Fruit fly (Drosophila melanogaster) whole organism, embryonic: ENCODE measurements around the gene CG14082.

Experiments used
- Adf1 ChIP-seq: fragments of 200-800 bp; sonication (Bioruptor generic); IDR thresholded peaks from 2 replicates; pipeline ENCODE4 v1.3.6; 2022; ENCODE audit warnings: missing biosample characterization, missing genetic modification characterization
- Aef1 ChIP-seq: fragments of 200-800 bp; sonication (Bioruptor generic); IDR thresholded peaks from 3 replicates; pipeline ENCODE4 v1.3.6; 2022; ENCODE audit warnings: missing biosample characterization, missing genetic modification characterization
- Bgb ChIP-seq: fragments of 200-800 bp; sonication (Bioruptor generic); IDR thresholded peaks from 2 replicates; pipeline ENCODE4 v1.3.6; 2022; ENCODE audit warnings: missing biosample characterization, missing genetic modification characterization; ENCODE audit not compliant: partially characterized antibody
- CG10366 ChIP-seq: fragments of 200-800 bp; sonication (Bioruptor generic); IDR thresholded peaks from 2 replicates; pipeline ENCODE4 v1.3.6; 2022; ENCODE audit warnings: missing biosample characterization, missing genetic modification characterization
- CG10462 ChIP-seq: fragments of 200-800 bp; sonication (Bioruptor generic); optimal IDR thresholded peaks from 2 replicates; lab custom pipeline; 2016; ENCODE audit warnings: missing biosample characterization, missing genetic modification characterization
- CG10565 ChIP-seq: fragments of 200-800 bp; sonication (Bioruptor generic); optimal IDR thresholded peaks from 3 replicates; lab custom pipeline; 2016; ENCODE audit warnings: missing biosample characterization, mild to moderate bottlenecking, missing genetic modification characterization
- CG10654 ChIP-seq: fragments of 200-800 bp; sonication (Bioruptor generic); optimal IDR thresholded peaks from 2 replicates; lab custom pipeline; 2016; ENCODE audit warnings: missing biosample characterization, missing genetic modification characterization
- CG11560 ChIP-seq: fragments of 200-800 bp; sonication (Bioruptor generic); IDR thresholded peaks from 3 replicates; pipeline ENCODE4 v1.3.6; 2022; ENCODE audit warnings: missing biosample characterization, missing genetic modification characterization
- CG12299 ChIP-seq: fragments of 200-800 bp; sonication (Bioruptor generic); optimal IDR thresholded peaks from 2 replicates; lab custom pipeline; 2018; ENCODE audit warnings: missing biosample characterization, mild to moderate bottlenecking, missing genetic modification characterization
- CG13287 ChIP-seq: fragments of 200-800 bp; sonication (Bioruptor generic); IDR thresholded peaks from 2 replicates; pipeline ENCODE4 v1.3.6; 2022; ENCODE audit warnings: missing biosample characterization, missing genetic modification characterization; ENCODE audit not compliant: partially characterized antibody
- CG14014 ChIP-seq: fragments of 200-800 bp; sonication (Bioruptor generic); IDR thresholded peaks from 2 replicates; pipeline ENCODE4 v1.3.6; 2022; ENCODE audit warnings: missing biosample characterization, missing genetic modification characterization
- CG14667 ChIP-seq: fragments of 200-800 bp; sonication (Bioruptor generic); IDR thresholded peaks from 2 replicates; pipeline ENCODE4 v1.3.6; 2022; ENCODE audit warnings: missing biosample characterization, missing genetic modification characterization
- CG14710 ChIP-seq: fragments of 200-800 bp; sonication (Bioruptor generic); optimal IDR thresholded peaks from 3 replicates; lab custom pipeline; 2019; ENCODE audit warnings: missing biosample characterization, mild to moderate bottlenecking, missing genetic modification characterization, moderate library complexity
- CG18764 ChIP-seq: fragments of 200-800 bp; sonication (Bioruptor generic); optimal IDR thresholded peaks from 3 replicates; lab custom pipeline; 2016; ENCODE audit warnings: missing biosample characterization, missing genetic modification characterization
- CG2120 ChIP-seq: fragments of 200-800 bp; sonication (Bioruptor generic); optimal IDR thresholded peaks from 3 replicates; lab custom pipeline; 2016; ENCODE audit warnings: missing biosample characterization, missing genetic modification characterization
- CG2889 ChIP-seq: fragments of 200-800 bp; sonication (Bioruptor generic); IDR thresholded peaks from 3 replicates; pipeline ENCODE4 v1.3.6; 2022; ENCODE audit warnings: missing biosample characterization, missing genetic modification characterization
- CG30403 ChIP-seq: fragments of 200-800 bp; sonication (Bioruptor generic); optimal IDR thresholded peaks from 3 replicates; lab custom pipeline; 2016; ENCODE audit warnings: missing biosample characterization, missing genetic modification characterization
- CG32767 ChIP-seq: fragments of 200-800 bp; sonication (Bioruptor generic); IDR thresholded peaks from 2 replicates; pipeline ENCODE4 v1.3.6; 2022; ENCODE audit warnings: missing biosample characterization, missing genetic modification characterization
- CG34224 ChIP-seq: fragments of 200-800 bp; sonication (Bioruptor generic); IDR thresholded peaks from 3 replicates; pipeline ENCODE4 v1.3.6; 2022; ENCODE audit warnings: missing biosample characterization, missing genetic modification characterization; ENCODE audit not compliant: partially characterized antibody
- CG3726 ChIP-seq: fragments of 200-800 bp; sonication (Bioruptor generic); IDR thresholded peaks from 3 replicates; pipeline ENCODE4, ENCODE4 v1.3.6; 2022; ENCODE audit warnings: missing biosample characterization, missing genetic modification characterization
- CG42726 ChIP-seq: fragments of 200-800 bp; sonication (Bioruptor generic); IDR thresholded peaks from 2 replicates; pipeline ENCODE4 v1.3.6; 2022; ENCODE audit warnings: missing biosample characterization, missing genetic modification characterization; ENCODE audit not compliant: partially characterized antibody
- CG4404 ChIP-seq: fragments of 200-800 bp; sonication (Bioruptor generic); IDR thresholded peaks from 2 replicates; pipeline ENCODE4 v1.3.6; 2022; ENCODE audit warnings: missing biosample characterization, missing genetic modification characterization
- CG8388 ChIP-seq: fragments of 200-800 bp; sonication (Bioruptor generic); optimal IDR thresholded peaks from 2 replicates; lab custom pipeline; 2019; ENCODE audit warnings: missing biosample characterization, mild to moderate bottlenecking, missing genetic modification characterization, moderate library complexity
- CG8478 ChIP-seq: fragments of >200 bp; optimal IDR thresholded peaks from 2 replicates; lab custom pipeline; 2018
- Elba2 ChIP-seq: fragments of 200-800 bp; sonication (Bioruptor generic); optimal IDR thresholded peaks from 3 replicates; lab custom pipeline; 2016; ENCODE audit warnings: missing biosample characterization, missing genetic modification characterization
- HLH4C ChIP-seq: fragments of 200-800 bp; sonication (Bioruptor generic); IDR thresholded peaks from 3 replicates; pipeline ENCODE4 v1.3.6; 2022; ENCODE audit warnings: missing biosample characterization, missing genetic modification characterization; ENCODE audit not compliant: partially characterized antibody
- Hey ChIP-seq: fragments of 200-800 bp; sonication (Bioruptor generic); optimal IDR thresholded peaks from 3 replicates; lab custom pipeline; 2018; ENCODE audit warnings: missing biosample characterization, mild to moderate bottlenecking, missing genetic modification characterization
- Hr39 ChIP-seq: fragments of >200 bp; optimal IDR thresholded peaks from 2 replicates; lab custom pipeline; 2017
- Jarid2 ChIP-seq: fragments of 200-800 bp; sonication (Bioruptor generic); optimal IDR thresholded peaks from 3 replicates; lab custom pipeline; 2017; ENCODE audit warnings: mild to moderate bottlenecking, missing biosample characterization, missing genetic modification reagents, missing genetic modification characterization
- NC2β ChIP-seq: fragments of 200-800 bp; sonication (Bioruptor generic); optimal IDR thresholded peaks from 2 replicates; lab custom pipeline; 2016; ENCODE audit warnings: missing biosample characterization, missing genetic modification characterization
- Sox100B ChIP-seq: fragments of 200-800 bp; sonication (Bioruptor generic); optimal IDR thresholded peaks from 3 replicates; lab custom pipeline; 2018; ENCODE audit warnings: missing biosample characterization, mild to moderate bottlenecking, missing genetic modification characterization
- ap ChIP-seq: fragments of 200-800 bp; sonication (Bioruptor generic); IDR thresholded peaks from 2 replicates; pipeline ENCODE4 v1.3.6; 2022; ENCODE audit warnings: missing biosample characterization, missing genetic modification characterization
- bsh ChIP-seq, 2 experiments: fragments of 200-800 bp; sonication (Bioruptor generic); optimal IDR thresholded peaks; 2 replicates each; lab custom pipeline; 2017 to 2018; ENCODE audit warnings: mild to moderate bottlenecking in 2 of 2, missing biosample characterization in 2 of 2, missing genetic modification characterization in 2 of 2, moderate library complexity in 1 of 2
- btn ChIP-seq: fragments of 200-800 bp; sonication (Bioruptor generic); optimal IDR thresholded peaks from 2 replicates; lab custom pipeline; 2016; ENCODE audit warnings: missing biosample characterization, missing genetic modification characterization
- crc ChIP-seq: fragments of 200-800 bp; sonication (Bioruptor generic); optimal IDR thresholded peaks from 2 replicates; lab custom pipeline; 2016; ENCODE audit warnings: missing biosample characterization, missing genetic modification characterization
- cwo ChIP-seq: fragments of 200-800 bp; sonication (Bioruptor generic); optimal IDR thresholded peaks from 3 replicates; lab custom pipeline; 2017; ENCODE audit warnings: missing biosample characterization, missing genetic modification characterization, mild to moderate bottlenecking, moderate library complexity, missing genetic modification reagents
- dimm ChIP-seq: fragments of 200-800 bp; sonication (Bioruptor generic); IDR thresholded peaks from 2 replicates; pipeline ENCODE4 v1.3.6; 2022; ENCODE audit warnings: missing biosample characterization, missing genetic modification characterization
- dmrt99B ChIP-seq: fragments of 200-800 bp; sonication (Bioruptor generic); optimal IDR thresholded peaks from 2 replicates; lab custom pipeline; 2018; ENCODE audit warnings: missing biosample characterization, mild to moderate bottlenecking, missing genetic modification characterization, moderate library complexity
- emc ChIP-seq: fragments of 200-800 bp; sonication (Bioruptor generic); optimal IDR thresholded peaks from 2 replicates; lab custom pipeline; 2016; ENCODE audit warnings: missing biosample characterization, missing genetic modification characterization
- hb ChIP-seq: fragments of 200-800 bp; sonication (Bioruptor generic); IDR thresholded peaks from 3 replicates; pipeline ENCODE4 v1.3.6; 2022; ENCODE audit warnings: missing biosample characterization, missing genetic modification characterization; ENCODE audit not compliant: partially characterized antibody
- her ChIP-seq: fragments of 200-800 bp; sonication (Bioruptor generic); optimal IDR thresholded peaks from 2 replicates; lab custom pipeline; 2016; ENCODE audit warnings: missing biosample characterization, missing genetic modification characterization
- lilli ChIP-seq: fragments of 200-800 bp; sonication (Bioruptor generic); optimal IDR thresholded peaks from 3 replicates; lab custom pipeline; 2016; ENCODE audit warnings: missing biosample characterization, missing genetic modification characterization
- onecut ChIP-seq: fragments of 200-800 bp; sonication (Bioruptor generic); IDR thresholded peaks from 2 replicates; pipeline ENCODE4 v1.3.6; 2022; ENCODE audit warnings: missing biosample characterization, missing genetic modification characterization
- pnt ChIP-seq: fragments of 200-800 bp; sonication (Bioruptor generic); optimal IDR thresholded peaks from 3 replicates; lab custom pipeline; 2016; ENCODE audit warnings: missing biosample characterization, missing genetic modification characterization
- rib ChIP-seq: fragments of 200-800 bp; sonication (Bioruptor generic); IDR thresholded peaks from 2 replicates; pipeline ENCODE4 v1.3.6; 2022; ENCODE audit warnings: missing biosample characterization, missing genetic modification characterization
- sd ChIP-seq: fragments of 200-800 bp; sonication (Bioruptor generic); optimal IDR thresholded peaks from 3 replicates; lab custom pipeline; 2018; ENCODE audit warnings: missing biosample characterization, mild to moderate bottlenecking, missing genetic modification characterization, moderate library complexity
- sob ChIP-seq: fragments of 200-800 bp; sonication (Bioruptor generic); IDR thresholded peaks from 2 replicates; pipeline ENCODE4 v1.3.6; 2022; ENCODE audit warnings: missing biosample characterization, missing genetic modification characterization
- tgo ChIP-seq: fragments of 200-800 bp; sonication (Bioruptor generic); IDR thresholded peaks from 3 replicates; pipeline ENCODE4 v1.3.6; 2022; ENCODE audit warnings: missing biosample characterization, missing genetic modification characterization
- zen ChIP-seq: fragments of 200-800 bp; sonication (Bioruptor generic); optimal IDR thresholded peaks from 3 replicates; lab custom pipeline; 2018; ENCODE audit warnings: missing biosample characterization, mild to moderate bottlenecking, missing genetic modification characterization, moderate library complexity

Gene CG14082

dm6 chr3L:19092125-19093058 lies 46.4 kb downstream of the CG14082 start, which contains the start of gene MESR6 (continued):
- TF ChIP-seq CG10654 (no peak), sob (no peak), pnt (GFP tag; lab: Kevin White, UChicago) (no peak), CG11560 (tag; lab: Robert Waterston, UW) (no peak), bsh (GFP tag; optimal IDR thresholded peaks at IDR 0.05; lab: Kevin White, UChicago) (no peak), CG10366 (GFP tag; lab: Robert Waterston, UW) (no peak; the same call in 1 of the 2 replicates), Aef1 (GFP tag; lab: Robert Waterston, UW) (no peak), CG14710 (tag; lab: Kevin White, UChicago) (peak; percentile 69), tgo (peak; percentile 11; the same call in 2 of the 3 replicates), Adf1 (GFP tag; lab: Robert Waterston, UW) (no peak), onecut (GFP tag; lab: Robert Waterston, UW) (no peak), CG30403 (GFP tag; lab: Kevin White, UChicago) (peak; percentile 31), hb (peak; percentile 47), btn (GFP tag; lab: Kevin White, UChicago) (no peak), CG14667 (GFP tag; lab: Robert Waterston, UW) (no peak), CG14014 (no peak), lilli (GFP tag; lab: Kevin White, UChicago) (no peak), CG34224 (GFP tag; lab: Robert Waterston, UW) (peak; percentile 92), CG32767 (GFP tag; lab: Robert Waterston, UW) (0 out of 2 replicates have a peak, but pooled peaks have one; percentile 44), NC2β (GFP tag; lab: Kevin White, UChicago) (no peak), dmrt99B (peak; percentile 54), Sox100B (peak; percentile 31), rib (GFP tag; lab: Robert Waterston, UW) (peak; percentile 27; the same call in 1 of the 2 replicates), CG13287 (GFP tag; lab: Robert Waterston, UW) (peak; percentile 91), HLH4C (GFP tag; lab: Robert Waterston, UW) (peak; percentile 78), CG12299 (tag; lab: Kevin White, UChicago) (no peak), Bgb (GFP tag; lab: Robert Waterston, UW) (peak; percentile 85), dimm (GFP tag; lab: Robert Waterston, UW) (no peak), CG2889 (GFP tag; lab: Robert Waterston, UW) (no peak), ap (peak; percentile 31; the same call in 1 of the 2 replicates), her (GFP tag; lab: Kevin White, UChicago) (no peak), cwo (no peak), Hr39 (lab: Kevin White, UChicago) (no peak), CG18764 (GFP tag; lab: Kevin White, UChicago) (no peak), CG8478 (lab: Kevin White, UChicago) (no peak), CG2120 (GFP tag; lab: Kevin White, UChicago) (peak; percentile 14), zen (tag; lab: Kevin White, UChicago) (peak; percentile 29), emc (GFP tag; lab: Kevin White, UChicago) (no peak), Jarid2 (GFP tag; lab: Kevin White, UChicago) (no peak), CG4404 (GFP tag; lab: Robert Waterston, UW) (no peak), CG10565 (GFP tag; lab: Kevin White, UChicago) (no peak), Elba2 (no peak), Hey (tag; lab: Kevin White, UChicago) (no peak), CG3726 (GFP tag; lab: Robert Waterston, UW) (no peak), crc (no peak), CG8388 (no peak), sd (tag; lab: Kevin White, UChicago) (no peak), CG42726 (GFP tag; lab: Robert Waterston, UW) (peak; percentile 43; the same call in 1 of the 2 replicates), CG10462 (GFP tag; lab: Kevin White, UChicago) (no peak)
